Worm (Caenorhabditis elegans) whole organism, late embryonic: ENCODE data around the gene K05F6.10.

ENCODE experiments used
- C08G9.2 ChIP-seq: sonication (generic microtip); optimal IDR thresholded peaks from 2 replicates; lab custom pipeline; 2016; ENCODE audit warnings: mild to moderate bottlenecking, missing genetic modification characterization, moderate library complexity, missing compliant biosample characterization
- K02D7.2 ChIP-seq: sonication (generic microtip); optimal IDR thresholded peaks from 2 replicates; lab custom pipeline; 2017; ENCODE audit warnings: mild to moderate bottlenecking, missing genetic modification characterization, missing compliant biosample characterization
- K09A11.1 ChIP-seq: sonication (generic microtip); optimal IDR thresholded peaks from 2 replicates; lab custom pipeline; 2017; ENCODE audit warnings: antibody characterized with exemption, mild to moderate bottlenecking, missing genetic modification characterization, missing compliant biosample characterization; ENCODE audit not compliant: insufficient read depth
- ceh-18 ChIP-seq: sonication (generic microtip); optimal IDR thresholded peaks from 2 replicates; lab custom pipeline; 2016; ENCODE audit warnings: missing genetic modification characterization, missing compliant biosample characterization
- ceh-31 ChIP-seq: sonication (generic microtip); optimal IDR thresholded peaks from 2 replicates; lab custom pipeline; 2016; ENCODE audit warnings: missing genetic modification characterization, missing compliant biosample characterization
- ceh-34 ChIP-seq: sonication (generic microtip); optimal IDR thresholded peaks from 2 replicates; lab custom pipeline; 2016; ENCODE audit warnings: mild to moderate bottlenecking, missing genetic modification characterization, missing compliant biosample characterization
- ceh-45 ChIP-seq: fragments of 200-800 bp; sonication (Bioruptor generic); IDR thresholded peaks from 2 replicates; pipeline ENCODE4 v1.3.6; 2022; ENCODE audit warnings: missing genetic modification reagents, missing genetic modification characterization, missing compliant biosample characterization
- ceh-48 ChIP-seq: sonication (generic microtip); optimal IDR thresholded peaks from 2 replicates; lab custom pipeline; 2016; ENCODE audit warnings: missing genetic modification characterization, inconsistent platforms, missing compliant biosample characterization
- ceh-6 ChIP-seq: fragments of 200-800 bp; sonication (Bioruptor generic); optimal IDR thresholded peaks from 2 replicates; lab custom pipeline; 2018; ENCODE audit warnings: mild to moderate bottlenecking, missing genetic modification characterization, missing compliant biosample characterization
- ceh-9 ChIP-seq: sonication (generic microtip); optimal IDR thresholded peaks from 2 replicates; lab custom pipeline; 2016; ENCODE audit warnings: mild to moderate bottlenecking, missing genetic modification characterization, inconsistent platforms, missing compliant biosample characterization
- dmd-4 ChIP-seq: sonication (generic microtip); optimal IDR thresholded peaks from 2 replicates; lab custom pipeline; 2016; ENCODE audit warnings: borderline replicate concordance, missing genetic modification characterization, missing compliant biosample characterization
- elt-2 ChIP-seq: sonication (generic microtip); optimal IDR thresholded peaks from 2 replicates; lab custom pipeline; 2016; ENCODE audit warnings: missing genetic modification reagents, missing genetic modification characterization, missing compliant biosample characterization
- eyg-1 ChIP-seq: sonication (generic microtip); optimal IDR thresholded peaks from 2 replicates; lab custom pipeline; 2016; ENCODE audit warnings: missing genotype, missing genetic modification characterization, missing compliant biosample characterization
- fkh-10 ChIP-seq: fragments of 150-350 bp; optimal IDR thresholded peaks from 2 replicates; lab custom pipeline; 2014; ENCODE audit warnings: missing biosample characterization, missing genetic modification reagents, missing genetic modification characterization
- fkh-6 ChIP-seq: sonication (generic microtip); optimal IDR thresholded peaks from 2 replicates; lab custom pipeline; 2016; ENCODE audit warnings: missing genetic modification characterization, missing compliant biosample characterization
- gmeb-2 ChIP-seq: sonication (generic microtip); optimal IDR thresholded peaks from 2 replicates; lab custom pipeline; 2016; ENCODE audit warnings: missing genetic modification characterization, inconsistent platforms, missing compliant biosample characterization
- hlh-13 ChIP-seq: fragments of 200-800 bp; sonication (Bioruptor generic); optimal IDR thresholded peaks from 2 replicates; lab custom pipeline; 2018; ENCODE audit warnings: mild to moderate bottlenecking, missing genetic modification characterization, missing compliant biosample characterization
- hlh-15 ChIP-seq: sonication (generic microtip); optimal IDR thresholded peaks from 2 replicates; lab custom pipeline; 2016; ENCODE audit warnings: missing genetic modification characterization, missing compliant biosample characterization
- hlh-30 ChIP-seq: sonication (generic microtip); optimal IDR thresholded peaks from 2 replicates; lab custom pipeline; 2017; ENCODE audit warnings: antibody characterized with exemption, missing genetic modification characterization, missing compliant biosample characterization; ENCODE audit not compliant: insufficient read depth
- hlh-6 ChIP-seq: sonication (generic microtip); optimal IDR thresholded peaks from 2 replicates; lab custom pipeline; 2016; ENCODE audit warnings: missing genotype, missing genetic modification characterization, missing compliant biosample characterization
- lin-11 ChIP-seq: fragments of 200-800 bp; sonication (Bioruptor generic); optimal IDR thresholded peaks from 2 replicates; lab custom pipeline; 2018; ENCODE audit warnings: mild to moderate bottlenecking, missing genetic modification characterization, missing compliant biosample characterization
- mec-3 ChIP-seq: sonication (generic microtip); optimal IDR thresholded peaks from 2 replicates; lab custom pipeline; 2016; ENCODE audit warnings: borderline replicate concordance, missing genetic modification characterization, missing compliant biosample characterization
- nhr-232 ChIP-seq: sonication (generic microtip); optimal IDR thresholded peaks from 2 replicates; lab custom pipeline; 2016; ENCODE audit warnings: missing genetic modification characterization, missing compliant biosample characterization
- odd-2 ChIP-seq: sonication (generic microtip); optimal IDR thresholded peaks from 2 replicates; lab custom pipeline; 2017; ENCODE audit warnings: antibody characterized with exemption, mild to moderate bottlenecking, missing genetic modification characterization, missing compliant biosample characterization
- pag-3 ChIP-seq: sonication (generic microtip); optimal IDR thresholded peaks from 2 replicates; lab custom pipeline; 2016; ENCODE audit warnings: missing compliant biosample characterization, missing genetic modification characterization, borderline replicate concordance
- pha-2 ChIP-seq: sonication (generic microtip); optimal IDR thresholded peaks from 2 replicates; lab custom pipeline; 2017; ENCODE audit warnings: mild to moderate bottlenecking, missing genetic modification characterization, missing compliant biosample characterization
- pros-1 ChIP-seq: fragments of 150-350 bp; optimal IDR thresholded peaks from 2 replicates; lab custom pipeline; 2014; ENCODE audit warnings: missing biosample characterization, missing genetic modification reagents, missing genetic modification characterization
- ref-2 ChIP-seq: sonication (generic microtip); optimal IDR thresholded peaks from 2 replicates; lab custom pipeline; 2016; ENCODE audit warnings: missing genetic modification characterization, missing compliant biosample characterization
- rnt-1 ChIP-seq: sonication (generic microtip); optimal IDR thresholded peaks from 2 replicates; lab custom pipeline; 2016; ENCODE audit warnings: missing genetic modification characterization, missing compliant biosample characterization
- sox-4 ChIP-seq: sonication (generic microtip); optimal IDR thresholded peaks from 2 replicates; lab custom pipeline; 2017; ENCODE audit warnings: mild to moderate bottlenecking, missing genetic modification characterization, inconsistent platforms, missing compliant biosample characterization
- tbx-7 ChIP-seq: sonication (generic microtip); optimal IDR thresholded peaks from 2 replicates; lab custom pipeline; 2016; ENCODE audit warnings: missing genotype, missing genetic modification characterization, missing compliant biosample characterization
- ttx-3 ChIP-seq: sonication (generic microtip); optimal IDR thresholded peaks from 2 replicates; lab custom pipeline; 2016; ENCODE audit warnings: missing genetic modification reagents, missing genetic modification characterization, missing compliant biosample characterization
- unc-42 ChIP-seq: sonication (generic microtip); optimal IDR thresholded peaks from 2 replicates; lab custom pipeline; 2016; ENCODE audit warnings: missing genotype, missing genetic modification characterization, missing compliant biosample characterization
- unc-86 ChIP-seq: sonication (generic microtip); optimal IDR thresholded peaks from 2 replicates; lab custom pipeline; 2016; ENCODE audit warnings: missing genetic modification characterization, missing compliant biosample characterization

Gene K05F6.10

ce11 chrII:1621180-1621579 lies 45.2 kb upstream of the K05F6.10 start, which contains the start of gene fbxa-158:
TSS of gene fbxa-158 (minus strand) at chrII:1621280.
- no peak for TF ChIP-seq fkh-10 (GFP tag; lab: Kevin White, UChicago)
- no peak for TF ChIP-seq ceh-6 (GFP tag; lab: Kevin White, UChicago)
- no peak for TF ChIP-seq gmeb-2 (tag; lab: Kevin White, UChicago)
- no peak for TF ChIP-seq pag-3 (tag; lab: Kevin White, UChicago)
- TF ChIP-seq lin-11 (tag; lab: Kevin White, UChicago): no peak
- no peak for TF ChIP-seq ttx-3 (tag; lab: Kevin White, UChicago)
- no peak for TF ChIP-seq unc-42
- no peak for TF ChIP-seq sox-4 (tag; lab: Kevin White, UChicago)
- TF ChIP-seq unc-86 (tag; lab: Kevin White, UChicago): no peak
- TF ChIP-seq odd-2: no peak
- TF ChIP-seq eyg-1 (tag; lab: Kevin White, UChicago): no peak
- TF ChIP-seq ceh-48 (tag; lab: Kevin White, UChicago): no peak
- TF ChIP-seq ceh-18 (tag; lab: Kevin White, UChicago): no peak
- TF ChIP-seq ceh-34 (tag; lab: Kevin White, UChicago): no peak
- no peak for TF ChIP-seq tbx-7 (tag; lab: Kevin White, UChicago)
- TF ChIP-seq hlh-13 (GFP tag; lab: Kevin White, UChicago): no peak

ce11 chrII:1618948-1619347 lies 43.0 kb upstream of the K05F6.10 start, which contains the start of gene fbxa-166:
TSS of gene fbxa-166 (minus strand) at chrII:1619048.
- no peak for TF ChIP-seq fkh-6 (tag; lab: Kevin White, UChicago)
- no peak for TF ChIP-seq K09A11.1

- TF ChIP-seq ceh-9 (no peak), K02D7.2 (tag; lab: Kevin White, UChicago) (no peak), ceh-45 (GFP tag; lab: Robert Waterston, UW) (no peak), rnt-1 (tag; lab: Kevin White, UChicago) (no peak)
Observed at ce11 chrII:1616382-1616781, 40.5 kb upstream of the K05F6.10 start, which contains the start of gene fbxa-165. TSS of gene fbxa-165 (minus strand) at chrII:1616482.

- no peak for TF ChIP-seq ceh-9
- no peak for TF ChIP-seq pha-2 (tag; lab: Kevin White, UChicago)
- no peak for TF ChIP-seq dmd-4
- no peak for TF ChIP-seq ceh-31
- no peak for TF ChIP-seq hlh-30 (tag; lab: Kevin White, UChicago)
- TF ChIP-seq, all 69 proteins: peak for 0
Observed at ce11 chrII:1613972-1614371, 38.0 kb upstream of the K05F6.10 start, which contains the start of gene fbxa-164. TSS of gene fbxa-164 (minus strand) at chrII:1614072.

- TF ChIP-seq pros-1 (tag; lab: Kevin White, UChicago) (no peak), ceh-31 (no peak), fkh-6 (tag; lab: Kevin White, UChicago) (no peak), hlh-15 (tag; lab: Kevin White, UChicago) (no peak), C08G9.2 (tag; lab: Kevin White, UChicago) (no peak), elt-2 (tag; lab: Kevin White, UChicago) (no peak), ceh-34 (tag; lab: Kevin White, UChicago) (no peak), ref-2 (tag; lab: Kevin White, UChicago) (no peak), hlh-6 (no peak), mec-3 (tag; lab: Kevin White, UChicago) (no peak), nhr-232 (tag; lab: Kevin White, UChicago) (no peak)
- TF ChIP-seq, all 69 proteins: peak for 0
Observed at ce11 chrII:1610630-1611029, 34.7 kb upstream of the K05F6.10 start, which contains the start of gene fbxa-163. TSS of gene fbxa-163 (minus strand) at chrII:1610730.
